Worm (Caenorhabditis elegans) whole organism, midembryonic: ENCODE measurements around the gene hum-8.

Source experiments
- cog-1 ChIP-seq: sonication (generic microtip); optimal IDR thresholded peaks from 2 replicates; lab custom pipeline; 2016; ENCODE audit warnings: missing genetic modification characterization, missing compliant biosample characterization
- flt-1 ChIP-seq: fragments of 200-800 bp; sonication (Bioruptor generic); IDR thresholded peaks from 2 replicates; pipeline ENCODE4 v1.3.6; 2022; ENCODE audit warnings: missing genetic modification characterization, missing compliant biosample characterization
- klf-2 ChIP-seq: fragments of 200-800 bp; sonication (Bioruptor generic); conservative IDR thresholded peaks from 2 replicates; pipeline ENCODE4 v1.3.6; 2022; ENCODE audit warnings: missing genetic modification reagents, missing genetic modification characterization, missing compliant biosample characterization
- ztf-23 ChIP-seq: fragments of 200-800 bp; sonication (Bioruptor generic); IDR thresholded peaks from 2 replicates; pipeline ENCODE4 v1.3.6; 2022; ENCODE audit warnings: missing genetic modification reagents, missing genetic modification characterization, missing compliant biosample characterization

ce11 chrIV:454816-455215 is 14.5 kb upstream of the hum-8 start, which contains the start of the genes Y66H1A.8 and M04G7.5:
- no peak for TF ChIP-seq cog-1 (tag; lab: Kevin White, UChicago)
- TF ChIP-seq flt-1 (GFP tag; lab: Robert Waterston, UW) = no peak
- no peak for TF ChIP-seq ztf-23 (GFP tag; lab: Robert Waterston, UW)
- no peak for TF ChIP-seq klf-2 (GFP tag; lab: Robert Waterston, UW)
